Fruit fly (Drosophila melanogaster) whole organism: Measurements from ENCODE around the gene Poxm.

ENCODE experiments used
- CG8478 ChIP-seq: fragments of >200 bp; optimal IDR thresholded peaks from 2 replicates; lab custom pipeline; 2018; ENCODE audit warnings: inconsistent platforms
- Dll ChIP-seq: fragments of >200 bp; optimal IDR thresholded peaks from 2 replicates; lab custom pipeline; 2017
- EcR ChIP-seq, 2 experiments: fragments of >200 bp; optimal IDR thresholded peaks; 2 replicates each; lab custom pipeline; 2017; ENCODE audit warnings: missing biosample characterization in 2 of 2, missing genetic modification characterization in 2 of 2, missing genetic modification reagents in 2 of 2
- pan ChIP-seq: fragments of >200 bp; optimal IDR thresholded peaks from 2 replicates; lab custom pipeline; 2017
- psq ChIP-seq: fragments of >200 bp; optimal IDR thresholded peaks from 2 replicates; lab custom pipeline; 2017
- usp ChIP-seq: fragments of >200 bp; optimal IDR thresholded peaks from 2 replicates; lab custom pipeline; 2017; ENCODE audit warnings: missing biosample characterization, missing genetic modification characterization, mixed read lengths

The Poxm gene

dm6 chr3R:8327967-8328789, 5.4 kb downstream of the Poxm start:
- TF ChIP-seq usp (GFP tag; lab: Kevin White, UChicago) (no peak), Dll (lab: Kevin White, UChicago) (no peak), EcR (GFP tag; optimal IDR thresholded peaks at IDR 0.05; lab: Kevin White, UChicago) (no peak), pan (lab: Kevin White, UChicago) (no peak), psq (no peak), CG8478 (lab: Kevin White, UChicago) (no peak)

dm6 chr3R:8326884-8327283, 6.7 kb downstream of the Poxm start:
- TF ChIP-seq psq (no peak), usp (GFP tag; lab: Kevin White, UChicago) (no peak)

dm6 chr3R:8324016-8324415, 9.6 kb downstream of the Poxm start, which contains the start of gene CG7443:
Gene CG7443, plus strand, starts transcription at chr3R:8324316.
- TF ChIP-seq Dll (lab: Kevin White, UChicago) (no peak), CG8478 (lab: Kevin White, UChicago) (no peak), pan (lab: Kevin White, UChicago) (no peak), EcR (GFP tag; optimal IDR thresholded peaks at IDR 0.05; lab: Kevin White, UChicago) (no peak), usp (GFP tag; lab: Kevin White, UChicago) (no peak), psq (no peak)

dm6 chr3R:8321447-8321846, 12.1 kb downstream of the Poxm start, which contains the start of gene Or85a:
Gene Or85a, plus strand, starts transcription at chr3R:8321747.
- TF ChIP-seq psq (no peak), pan (lab: Kevin White, UChicago) (no peak), EcR (GFP tag; optimal IDR thresholded peaks at IDR 0.05; lab: Kevin White, UChicago) (no peak), usp (GFP tag; lab: Kevin White, UChicago) (no peak), Dll (lab: Kevin White, UChicago) (no peak), CG8478 (lab: Kevin White, UChicago) (no peak)

- TF ChIP-seq EcR (GFP tag; optimal IDR thresholded peaks at IDR 0.05; lab: Kevin White, UChicago) (no peak), usp (GFP tag; lab: Kevin White, UChicago) (no peak), Dll (lab: Kevin White, UChicago) (no peak), pan (lab: Kevin White, UChicago) (no peak), CG8478 (lab: Kevin White, UChicago) (no peak), psq (no peak)
Observed at dm6 chr3R:8317709-8318335, 15.8 kb downstream of the Poxm start.

- TF ChIP-seq Dll (lab: Kevin White, UChicago) (no peak), pan (lab: Kevin White, UChicago) (no peak), usp (GFP tag; lab: Kevin White, UChicago) (no peak), psq (no peak), CG8478 (lab: Kevin White, UChicago) (no peak), EcR (GFP tag; optimal IDR thresholded peaks at IDR 0.05; lab: Kevin White, UChicago) (no peak)
Observed at dm6 chr3R:8317215-8317614, 16.4 kb downstream of the Poxm start, which contains the start of gene Ctr1B. Gene Ctr1B, plus strand, starts transcription at chr3R:8317612.

- no peak for TF ChIP-seq psq
- no peak for TF ChIP-seq pan (lab: Kevin White, UChicago)
- no peak for TF ChIP-seq Dll (lab: Kevin White, UChicago)
- TF ChIP-seq CG8478 (lab: Kevin White, UChicago): no peak
- no peak for TF ChIP-seq EcR (GFP tag; optimal IDR thresholded peaks at IDR 0.05; lab: Kevin White, UChicago)
- no peak for TF ChIP-seq usp (GFP tag; lab: Kevin White, UChicago)
Observed at dm6 chr3R:8316344-8317105, 17.1 kb downstream of the Poxm start, which contains the start of gene Coq2. Gene Coq2, minus strand, starts transcription at chr3R:8316543.

- no peak for TF ChIP-seq pan (lab: Kevin White, UChicago)
- no peak for TF ChIP-seq CG8478 (lab: Kevin White, UChicago)
- TF ChIP-seq usp (GFP tag; lab: Kevin White, UChicago): no peak
- TF ChIP-seq EcR (GFP tag; optimal IDR thresholded peaks at IDR 0.05; lab: Kevin White, UChicago): no peak
- no peak for TF ChIP-seq psq
- TF ChIP-seq Dll (lab: Kevin White, UChicago): no peak
Observed at dm6 chr3R:8313038-8313437, 20.6 kb downstream of the Poxm start, which contains the start of gene CG7483. Gene CG7483, plus strand, starts transcription at chr3R:8313208.

- TF ChIP-seq CG8478 (lab: Kevin White, UChicago): no peak
- no peak for TF ChIP-seq usp (GFP tag; lab: Kevin White, UChicago)
- TF ChIP-seq Dll (lab: Kevin White, UChicago): no peak
- no peak for TF ChIP-seq EcR (GFP tag; optimal IDR thresholded peaks at IDR 0.05; lab: Kevin White, UChicago)
- no peak for TF ChIP-seq pan (lab: Kevin White, UChicago)
- TF ChIP-seq psq: no peak
Observed at dm6 chr3R:8312037-8312436, 21.6 kb downstream of the Poxm start, which contains the start of the genes CG11694 and CG11698. Gene CG11694, minus strand, starts transcription at chr3R:8312137. Gene CG11698, plus strand, starts transcription at chr3R:8312188.

- TF ChIP-seq usp (GFP tag; lab: Kevin White, UChicago) (no peak), CG8478 (lab: Kevin White, UChicago) (no peak), pan (lab: Kevin White, UChicago) (no peak)
Observed at dm6 chr3R:8310678-8311077, 22.9 kb downstream of the Poxm start, which contains the start of gene CG11693. Gene CG11693, minus strand, starts transcription at chr3R:8310778.

- TF ChIP-seq CG8478 (lab: Kevin White, UChicago) (no peak), usp (GFP tag; lab: Kevin White, UChicago) (no peak)
Observed at dm6 chr3R:8308515-8308959, 25.1 kb downstream of the Poxm start, which contains the start of gene tex. Gene tex, minus strand, starts transcription at chr3R:8308645.
